Worm (Caenorhabditis elegans): Measurements from ENCODE around the gene F57F4.1.

DNA sequence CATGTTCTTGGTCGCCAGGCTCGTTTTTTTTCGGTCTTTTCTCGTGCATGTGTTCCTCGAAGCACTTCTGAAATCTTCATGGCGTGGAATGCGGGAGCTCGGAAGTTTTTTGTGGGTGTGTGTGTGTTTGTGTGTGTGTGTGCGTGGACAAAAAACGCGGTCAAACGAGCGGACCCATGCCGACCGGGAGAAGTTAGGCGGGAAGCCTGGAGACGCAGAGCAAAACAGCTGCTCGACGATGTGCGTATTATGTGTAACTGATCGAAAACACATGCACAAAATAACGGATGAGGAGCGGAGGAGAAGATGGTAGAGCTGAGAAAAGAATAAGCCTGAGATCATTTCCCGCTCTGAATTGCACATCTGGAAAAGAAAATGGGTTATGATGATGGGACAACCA is 47.8 kb upstream of the F57F4.1 start:
- TF ChIP-seq ama-1 (optimal IDR thresholded peaks at IDR 0.05) (no peak), scrt-1 (GFP tag; IDR thresholded peaks at IDR 0.05) (no peak), hnd-1 (tag; optimal IDR thresholded peaks at IDR 0.05) (no peak), sea-1 (GFP tag; conservative IDR thresholded peaks at IDR 0.05) (no peak), F13C5.2 (tag; optimal IDR thresholded peaks at IDR 0.05) (no peak)
